Worm (Caenorhabditis elegans): ENCODE results near the gene T11F9.21.

The T11F9.21 gene

DNA sequence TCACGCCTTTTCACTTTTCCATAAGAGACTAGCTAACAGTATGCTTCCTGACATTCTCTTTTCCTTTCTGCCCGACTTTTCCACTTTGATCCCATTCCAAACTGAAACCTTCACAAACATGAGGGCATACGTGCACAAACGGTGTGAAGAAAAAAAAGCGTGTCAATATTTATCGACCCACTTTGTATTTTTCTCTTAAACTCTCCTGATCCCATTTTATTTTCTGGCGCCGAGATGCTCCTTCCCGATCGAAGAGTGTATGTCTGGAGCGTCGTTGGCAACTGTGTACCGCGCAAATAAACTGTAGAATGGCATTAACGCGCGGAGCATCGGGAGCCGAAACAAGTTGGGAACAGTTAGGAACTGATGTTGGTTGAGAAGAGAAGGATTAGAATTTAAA is 37.0 kb downstream of the T11F9.21 start:
- TF ChIP-seq ztf-29 (GFP tag; IDR thresholded peaks at IDR 0.05) (no peak), klf-2 (GFP tag; conservative IDR thresholded peaks at IDR 0.05) (no peak), med-1 (GFP tag; optimal IDR thresholded peaks at IDR 0.05; ENCODE audit: insufficient read depth) (no peak), cog-1 (tag; optimal IDR thresholded peaks at IDR 0.05) (no peak), ref-1 (GFP tag; conservative IDR thresholded peaks at IDR 0.05) (no peak), ztf-23 (GFP tag; IDR thresholded peaks at IDR 0.05) (no peak), flt-1 (GFP tag; IDR thresholded peaks at IDR 0.05) (no peak), tab-1 (GFP tag; IDR thresholded peaks at IDR 0.05) (no peak), T22C8.4 (GFP tag; IDR thresholded peaks at IDR 0.05) (no peak)

DNA sequence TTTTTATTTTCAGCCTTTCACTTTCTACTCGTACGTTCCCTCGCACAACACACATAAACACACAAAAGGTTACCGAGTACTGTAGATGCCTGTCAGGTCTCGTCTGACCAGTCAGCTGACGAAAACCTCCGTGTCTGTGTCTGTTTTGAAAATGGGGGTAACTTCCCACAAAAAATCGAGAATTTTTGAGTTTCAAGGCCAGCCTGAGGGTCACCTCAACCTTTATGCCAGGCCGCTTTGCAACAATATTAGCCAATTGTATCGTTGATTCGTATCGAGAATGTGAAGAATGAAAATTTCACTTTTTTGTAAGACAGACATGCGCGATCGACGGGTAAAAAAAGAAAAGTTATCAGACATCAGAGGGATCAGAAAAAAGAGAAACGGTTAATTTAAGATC is 38.5 kb downstream of the T11F9.21 start:
- no peak for TF ChIP-seq ztf-23 (GFP tag; IDR thresholded peaks at IDR 0.05)
- no peak for TF ChIP-seq med-1 (GFP tag; optimal IDR thresholded peaks at IDR 0.05; ENCODE audit: insufficient read depth)
- no peak for TF ChIP-seq cog-1 (tag; optimal IDR thresholded peaks at IDR 0.05)
- TF ChIP-seq ztf-29 (GFP tag; IDR thresholded peaks at IDR 0.05), result no peak
- no peak for TF ChIP-seq ref-1 (GFP tag; conservative IDR thresholded peaks at IDR 0.05)
- TF ChIP-seq klf-2 (GFP tag; conservative IDR thresholded peaks at IDR 0.05), result no peak
- TF ChIP-seq T22C8.4 (GFP tag; IDR thresholded peaks at IDR 0.05), result no peak
- no peak for TF ChIP-seq tab-1 (GFP tag; IDR thresholded peaks at IDR 0.05)
- no peak for TF ChIP-seq flt-1 (GFP tag; IDR thresholded peaks at IDR 0.05)

DNA sequence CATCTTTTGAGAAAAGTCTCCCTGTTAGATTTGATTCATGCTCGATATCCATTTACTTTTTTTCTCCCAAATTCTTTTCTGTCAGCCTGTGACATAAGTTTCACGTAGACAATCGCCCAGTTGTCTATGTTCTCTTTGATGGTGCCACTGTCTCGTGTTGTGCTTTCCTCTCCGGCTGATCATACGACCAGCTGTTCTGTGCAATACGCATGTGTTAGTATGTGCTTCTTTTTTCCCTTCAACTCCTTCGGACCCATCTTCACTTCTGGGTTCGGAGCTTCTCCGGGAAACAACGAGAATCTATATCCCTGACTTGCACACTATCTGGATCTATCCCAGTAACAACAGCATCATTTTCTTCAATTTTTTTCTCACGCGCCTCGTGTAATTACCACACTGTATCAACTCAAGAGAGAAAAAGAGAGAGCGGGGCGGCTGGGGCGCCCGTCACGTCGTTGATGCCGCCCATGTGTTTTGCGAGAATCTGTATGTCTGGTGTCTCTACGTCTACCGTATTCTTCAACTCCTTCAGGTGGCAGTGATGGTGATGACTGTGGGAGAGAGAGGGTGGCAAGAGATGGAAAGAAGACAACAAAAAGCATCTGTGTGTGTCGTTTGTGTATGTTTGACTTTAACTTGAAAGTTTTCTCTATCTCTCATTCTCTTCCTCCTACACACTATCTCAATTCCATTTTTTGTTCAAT is 39.4 kb downstream of the T11F9.21 start:
- no peak for TF ChIP-seq med-1 (GFP tag; optimal IDR thresholded peaks at IDR 0.05; ENCODE audit: insufficient read depth)
- TF ChIP-seq ztf-23 (GFP tag; IDR thresholded peaks at IDR 0.05), result no peak
- no peak for TF ChIP-seq ref-1 (GFP tag; conservative IDR thresholded peaks at IDR 0.05)
- no peak for TF ChIP-seq T22C8.4 (GFP tag; IDR thresholded peaks at IDR 0.05)
- TF ChIP-seq cog-1 (tag; optimal IDR thresholded peaks at IDR 0.05), result no peak
- TF ChIP-seq tab-1 (GFP tag; IDR thresholded peaks at IDR 0.05), result no peak
- no peak for TF ChIP-seq flt-1 (GFP tag; IDR thresholded peaks at IDR 0.05)
- no peak for TF ChIP-seq ztf-29 (GFP tag; IDR thresholded peaks at IDR 0.05)
- no peak for TF ChIP-seq klf-2 (GFP tag; conservative IDR thresholded peaks at IDR 0.05)

DNA sequence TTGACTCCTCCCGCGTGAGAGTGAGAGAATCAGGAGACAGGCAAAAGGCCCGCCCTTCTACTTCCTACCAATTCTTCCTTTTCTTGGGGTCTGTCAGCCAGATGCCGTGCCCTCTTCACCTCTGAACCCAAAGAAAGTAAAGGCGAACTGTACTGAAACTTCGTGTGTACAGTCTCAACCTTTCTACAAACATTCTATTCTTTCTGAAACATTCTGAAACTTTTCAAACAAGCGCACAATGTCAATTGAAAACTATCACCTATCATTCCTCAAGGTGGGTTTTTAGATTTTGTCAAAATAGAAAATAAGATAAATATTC is 39.9 kb downstream of the T11F9.21 start:
- TF ChIP-seq ref-1 (GFP tag; conservative IDR thresholded peaks at IDR 0.05) (no peak), flt-1 (GFP tag; IDR thresholded peaks at IDR 0.05) (no peak), cog-1 (tag; optimal IDR thresholded peaks at IDR 0.05) (no peak), ztf-29 (GFP tag; IDR thresholded peaks at IDR 0.05) (no peak), T22C8.4 (GFP tag; IDR thresholded peaks at IDR 0.05) (no peak), ztf-23 (GFP tag; IDR thresholded peaks at IDR 0.05) (no peak), med-1 (GFP tag; optimal IDR thresholded peaks at IDR 0.05; ENCODE audit: insufficient read depth) (no peak), tab-1 (GFP tag; IDR thresholded peaks at IDR 0.05) (no peak), klf-2 (GFP tag; conservative IDR thresholded peaks at IDR 0.05) (no peak)

DNA sequence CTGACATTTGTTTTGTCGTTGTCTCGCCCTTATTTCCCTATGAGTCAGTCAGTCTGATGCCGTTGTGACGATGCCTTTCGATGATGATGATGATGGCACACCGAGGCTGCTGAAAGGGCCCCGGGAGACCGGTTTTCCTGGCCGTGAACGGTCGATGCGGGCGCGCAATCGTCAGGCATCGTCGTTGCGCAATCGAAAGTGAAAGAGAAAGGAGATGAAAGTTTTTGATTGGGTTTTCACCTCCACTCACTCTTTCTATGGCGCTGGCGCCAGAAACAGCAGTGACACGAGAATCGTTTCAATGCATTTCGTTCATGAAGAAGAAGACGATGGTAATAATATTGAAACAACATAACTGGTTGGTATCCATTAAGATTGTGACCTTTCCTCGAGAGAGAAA is 40.4 kb downstream of the T11F9.21 start:
- peak; percentile 11; the same call in 1 of the 2 replicates for TF ChIP-seq T22C8.4 (GFP tag; IDR thresholded peaks at IDR 0.05)
- no peak for TF ChIP-seq ref-1 (GFP tag; conservative IDR thresholded peaks at IDR 0.05)
- 0 out of 2 replicates have a peak, but pooled peaks have one; percentile 46 for TF ChIP-seq ztf-23 (GFP tag; IDR thresholded peaks at IDR 0.05)
- TF ChIP-seq tab-1 (GFP tag; IDR thresholded peaks at IDR 0.05), result no peak
- TF ChIP-seq klf-2 (GFP tag; conservative IDR thresholded peaks at IDR 0.05), result no peak
- no peak for TF ChIP-seq flt-1 (GFP tag; IDR thresholded peaks at IDR 0.05)
- TF ChIP-seq med-1 (GFP tag; optimal IDR thresholded peaks at IDR 0.05; ENCODE audit: insufficient read depth), result no peak
- no peak for TF ChIP-seq cog-1 (tag; optimal IDR thresholded peaks at IDR 0.05)
- TF ChIP-seq ztf-29 (GFP tag; IDR thresholded peaks at IDR 0.05), result no peak

DNA sequence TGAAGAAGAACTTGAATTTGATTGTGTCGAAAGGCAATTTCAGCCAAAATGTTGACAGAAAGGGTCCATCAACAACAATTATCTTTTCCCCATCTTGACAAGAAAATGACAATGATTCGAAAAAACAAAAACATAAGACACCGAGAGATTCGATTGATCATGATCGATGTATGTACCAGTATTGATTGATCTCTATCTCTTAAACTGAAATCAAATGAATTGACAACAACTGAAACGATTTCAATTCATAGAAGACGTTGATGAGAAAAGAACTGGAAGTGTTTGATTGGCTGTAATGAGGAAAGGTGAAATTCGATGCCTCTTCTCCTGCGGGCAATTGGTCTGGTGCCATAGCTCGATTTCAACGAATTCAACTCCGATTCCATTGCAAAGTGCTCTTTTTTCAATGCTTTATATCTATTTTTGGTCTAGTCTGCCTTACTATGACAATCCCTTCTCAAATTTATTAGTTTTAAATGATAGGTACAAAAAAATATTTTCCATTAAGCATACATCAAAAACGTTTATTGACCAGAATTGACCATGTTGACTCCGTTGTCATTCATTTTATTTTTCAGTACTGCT is 40.9 kb downstream of the T11F9.21 start:
- TF ChIP-seq klf-2 (GFP tag; conservative IDR thresholded peaks at IDR 0.05) (no peak), cog-1 (tag; optimal IDR thresholded peaks at IDR 0.05) (no peak), flt-1 (GFP tag; IDR thresholded peaks at IDR 0.05) (no peak), ztf-29 (GFP tag; IDR thresholded peaks at IDR 0.05) (no peak), tab-1 (GFP tag; IDR thresholded peaks at IDR 0.05) (no peak), med-1 (GFP tag; optimal IDR thresholded peaks at IDR 0.05; ENCODE audit: insufficient read depth) (no peak), ztf-23 (GFP tag; IDR thresholded peaks at IDR 0.05) (no peak), T22C8.4 (GFP tag; IDR thresholded peaks at IDR 0.05) (no peak), ref-1 (GFP tag; conservative IDR thresholded peaks at IDR 0.05) (no peak)

DNA sequence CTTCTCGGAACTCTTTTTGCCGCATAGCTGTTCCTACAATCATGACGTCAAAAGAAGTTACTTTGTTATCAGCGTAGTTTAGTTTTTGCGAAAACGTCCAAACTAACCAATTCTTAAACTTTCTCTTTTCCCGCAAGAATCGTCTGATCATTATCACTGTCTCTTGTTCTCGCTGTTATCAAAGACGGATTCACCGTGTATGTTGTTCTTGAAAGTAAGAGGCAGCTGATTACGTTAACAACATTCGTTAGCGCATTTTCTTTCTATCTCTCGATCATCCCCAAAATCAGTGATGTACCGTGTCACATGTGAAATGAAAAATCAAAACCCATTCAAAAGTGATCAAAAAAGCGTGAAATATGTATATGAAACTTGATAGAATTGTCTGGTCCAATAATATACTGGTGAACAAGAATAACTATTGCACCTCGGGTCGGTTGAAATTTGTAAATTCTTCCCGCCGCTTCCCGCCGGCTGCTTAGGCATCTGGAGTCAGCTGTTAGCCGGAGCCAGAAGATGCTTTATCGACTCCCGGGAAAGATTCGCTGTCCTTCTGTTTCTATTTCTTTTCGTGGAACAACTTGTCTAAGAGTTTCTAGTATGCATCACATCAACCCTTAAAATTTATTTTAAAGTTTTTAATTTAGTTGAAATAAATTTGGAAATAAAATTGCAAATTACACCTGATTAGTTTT is 42.1 kb downstream of the T11F9.21 start:
- TF ChIP-seq tab-1 (GFP tag; IDR thresholded peaks at IDR 0.05) (no peak), ref-1 (GFP tag; conservative IDR thresholded peaks at IDR 0.05) (no peak), klf-2 (GFP tag; conservative IDR thresholded peaks at IDR 0.05) (no peak), ztf-23 (GFP tag; IDR thresholded peaks at IDR 0.05) (no peak)

DNA sequence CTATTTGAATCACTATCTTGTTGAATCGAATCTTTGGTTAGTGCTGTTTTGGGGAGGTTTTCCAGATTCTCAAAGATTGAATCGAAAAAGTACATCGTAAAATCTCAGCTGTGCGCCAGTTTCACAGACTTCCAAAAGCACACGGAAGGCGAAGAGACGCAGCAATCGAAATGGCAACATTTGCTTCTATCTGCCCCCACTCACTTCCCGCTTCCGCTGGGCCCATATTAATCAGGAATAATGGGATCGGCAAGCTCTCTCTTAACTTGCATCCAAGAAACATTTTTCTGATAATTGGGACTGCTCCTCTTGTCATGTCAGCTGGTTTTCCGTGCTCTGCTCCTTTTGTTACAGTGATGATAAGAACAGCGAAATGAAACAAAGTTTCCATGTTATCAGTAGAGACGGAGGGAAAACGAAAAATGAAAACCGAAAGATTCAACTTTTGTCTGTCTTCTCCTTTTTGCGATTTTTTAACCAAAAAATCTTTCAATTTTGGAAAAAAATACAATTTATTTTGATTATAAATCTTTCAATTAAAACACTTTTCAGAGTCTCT is 43.0 kb downstream of the T11F9.21 start:
- TF ChIP-seq ztf-29 (GFP tag; IDR thresholded peaks at IDR 0.05) (no peak), flt-1 (GFP tag; IDR thresholded peaks at IDR 0.05) (no peak), ztf-23 (GFP tag; IDR thresholded peaks at IDR 0.05) (no peak), med-1 (GFP tag; optimal IDR thresholded peaks at IDR 0.05; ENCODE audit: insufficient read depth) (no peak), T22C8.4 (GFP tag; IDR thresholded peaks at IDR 0.05) (no peak), klf-2 (GFP tag; conservative IDR thresholded peaks at IDR 0.05) (no peak), cog-1 (tag; optimal IDR thresholded peaks at IDR 0.05) (no peak), ref-1 (GFP tag; conservative IDR thresholded peaks at IDR 0.05) (no peak), tab-1 (GFP tag; IDR thresholded peaks at IDR 0.05) (no peak)

DNA sequence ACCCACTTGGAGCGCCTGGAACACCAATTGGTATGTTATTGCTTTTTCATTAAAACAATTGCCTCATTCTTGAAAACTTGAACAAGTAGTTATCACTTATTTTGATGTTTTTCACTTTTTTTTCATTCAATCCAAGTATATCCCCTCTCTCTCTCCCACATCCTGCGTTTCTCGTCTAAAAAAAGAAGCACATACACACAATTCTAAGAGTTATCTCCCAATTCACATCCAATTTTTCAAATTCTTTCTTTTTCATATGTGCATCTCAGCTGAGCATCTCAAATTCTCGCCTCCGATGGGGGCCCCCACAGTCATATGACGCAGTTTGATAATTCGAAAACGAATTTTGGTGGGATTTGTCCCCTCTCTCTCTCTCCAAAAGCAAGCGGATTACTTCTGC is 44.1 kb downstream of the T11F9.21 start:
- TF ChIP-seq ztf-29 (GFP tag; IDR thresholded peaks at IDR 0.05), result no peak
- no peak for TF ChIP-seq klf-2 (GFP tag; conservative IDR thresholded peaks at IDR 0.05)
- TF ChIP-seq tab-1 (GFP tag; IDR thresholded peaks at IDR 0.05), result no peak
- TF ChIP-seq cog-1 (tag; optimal IDR thresholded peaks at IDR 0.05), result no peak
- TF ChIP-seq T22C8.4 (GFP tag; IDR thresholded peaks at IDR 0.05), result no peak
- TF ChIP-seq flt-1 (GFP tag; IDR thresholded peaks at IDR 0.05), result no peak
- no peak for TF ChIP-seq med-1 (GFP tag; optimal IDR thresholded peaks at IDR 0.05; ENCODE audit: insufficient read depth)
- no peak for TF ChIP-seq ref-1 (GFP tag; conservative IDR thresholded peaks at IDR 0.05)
- TF ChIP-seq ztf-23 (GFP tag; IDR thresholded peaks at IDR 0.05), result no peak

All from whole organism, midembryonic.